Fruit fly (Drosophila melanogaster) whole organism: ENCODE data around the gene pzg.

Experiments used
- Dll ChIP-seq: fragments of >200 bp; optimal IDR thresholded peaks from 2 replicates; lab custom pipeline; 2017
- pan ChIP-seq: fragments of >200 bp; optimal IDR thresholded peaks from 2 replicates; lab custom pipeline; 2017
- psq ChIP-seq: fragments of >200 bp; optimal IDR thresholded peaks from 2 replicates; lab custom pipeline; 2017

- TF ChIP-seq pan (lab: Kevin White, UChicago) (no peak), Dll (lab: Kevin White, UChicago) (no peak), psq (lab: Kevin White, UChicago) (no peak)
Measured at dm6 chr3L:21303659-21304058, 17.8 kb downstream of the pzg start.
